Fruit fly (Drosophila melanogaster): Measurements from ENCODE around the gene sba.

dm6 chr3R:23939921-23940839 lies 17.4 kb upstream of the sba start:
- no peak for TF ChIP-seq BEAF-32 (GFP tag; optimal IDR thresholded peaks at IDR 0.05)
- TF ChIP-seq CG4707 (GFP tag; optimal IDR thresholded peaks at IDR 0.05): peak; percentile 87
- TF ChIP-seq CG9437 (GFP tag; optimal IDR thresholded peaks at IDR 0.05): peak; percentile 29
- peak; percentile 20 for TF ChIP-seq her (GFP tag; optimal IDR thresholded peaks at IDR 0.05)
- TF ChIP-seq lbe (GFP tag; optimal IDR thresholded peaks at IDR 0.05): no peak
- TF ChIP-seq CG15269 (tag; optimal IDR thresholded peaks at IDR 0.05): peak; percentile 64
- no peak for TF ChIP-seq Bgb (GFP tag; IDR thresholded peaks at IDR 0.05; ENCODE audit: partially characterized antibody)
- TF ChIP-seq pzg (GFP tag; optimal IDR thresholded peaks at IDR 0.05): no peak
- TF ChIP-seq CG8924 (tag; optimal IDR thresholded peaks at IDR 0.05): peak; percentile 78

All from whole organism, embryonic.